Worm (Caenorhabditis elegans): ENCODE results near the gene ZK177.9.

ce11 chrII:5555522-5555921 is 38.0 kb upstream of the ZK177.9 start:
- no peak for TF ChIP-seq nhr-11 (tag; optimal IDR thresholded peaks at IDR 0.05)
- no peak for TF ChIP-seq pqm-1 (tag; optimal IDR thresholded peaks at IDR 0.05)
- no peak for TF ChIP-seq ztf-4 (tag; optimal IDR thresholded peaks at IDR 0.05)
- no peak for TF ChIP-seq lsy-2 (tag; optimal IDR thresholded peaks at IDR 0.05)
- TF ChIP-seq lin-13 (GFP tag; optimal IDR thresholded peaks at IDR 0.05) = no peak
